Fruit fly (Drosophila melanogaster) whole organism, adult: ENCODE data around the gene Srp54.
A peak's percentile ranks its signal among the peaks of the same experiment; 100 is the strongest.

Experiments used
- CG14711 ChIP-seq: fragments of 200-800 bp; sonication (Bioruptor generic); optimal IDR thresholded peaks from 2 replicates; lab custom pipeline; 2018; ENCODE audit warnings: missing biosample characterization, mild to moderate bottlenecking, missing genetic modification characterization, moderate library complexity
- CG1620 ChIP-seq: fragments of 200-800 bp; sonication (Bioruptor generic); optimal IDR thresholded peaks from 2 replicates; lab custom pipeline; 2016; ENCODE audit warnings: missing biosample characterization, missing genetic modification characterization
- CG5204 ChIP-seq: fragments of 200-800 bp; sonication (Bioruptor generic); optimal IDR thresholded peaks from 2 replicates; lab custom pipeline; 2016; ENCODE audit warnings: missing biosample characterization, missing genetic modification characterization
- CG7045 ChIP-seq: fragments of 200-800 bp; sonication (Bioruptor generic); optimal IDR thresholded peaks from 2 replicates; lab custom pipeline; 2017; ENCODE audit warnings: missing biosample characterization, mild to moderate bottlenecking, missing genetic modification characterization
- Clk ChIP-seq: fragments of 200-800 bp; sonication (Bioruptor generic); optimal IDR thresholded peaks from 2 replicates; lab custom pipeline; 2017; ENCODE audit warnings: missing biosample characterization, missing genetic modification characterization
- Hr96 ChIP-seq: fragments of 200-800 bp; sonication (Bioruptor generic); optimal IDR thresholded peaks from 2 replicates; lab custom pipeline; 2016; ENCODE audit warnings: missing biosample characterization, missing genetic modification characterization
- Mnt ChIP-seq: fragments of 200-800 bp; sonication (Bioruptor generic); optimal IDR thresholded peaks from 2 replicates; lab custom pipeline; 2016; ENCODE audit warnings: missing biosample characterization, mild to moderate bottlenecking, missing genetic modification characterization
- bab1 ChIP-seq: fragments of 200-800 bp; sonication (Bioruptor generic); optimal IDR thresholded peaks from 3 replicates; lab custom pipeline; 2019; ENCODE audit warnings: missing biosample characterization, mild to moderate bottlenecking, missing genetic modification characterization, moderate library complexity
- cic ChIP-seq: fragments of 200-800 bp; sonication (Bioruptor generic); optimal IDR thresholded peaks from 2 replicates; lab custom pipeline; 2017; ENCODE audit warnings: missing biosample characterization, mild to moderate bottlenecking, missing genetic modification characterization, moderate library complexity
- cnc ChIP-seq, 2 experiments: fragments of >200 bp; optimal IDR thresholded peaks; 2 replicates each; lab custom pipeline; 2017
- ovo ChIP-seq: fragments of 200-800 bp; sonication (Bioruptor generic); optimal IDR thresholded peaks from 2 replicates; lab custom pipeline; 2016; ENCODE audit warnings: missing biosample characterization, missing genetic modification characterization
- pad ChIP-seq: fragments of 200-800 bp; sonication (Bioruptor generic); optimal IDR thresholded peaks from 3 replicates; lab custom pipeline; 2017; ENCODE audit warnings: missing biosample characterization, missing genetic modification characterization, mild to moderate bottlenecking, moderate library complexity, missing genetic modification reagents
- tj ChIP-seq: fragments of 200-800 bp; sonication (Bioruptor generic); optimal IDR thresholded peaks from 3 replicates; lab custom pipeline; 2017; ENCODE audit warnings: missing biosample characterization, mild to moderate bottlenecking, missing genetic modification characterization, moderate library complexity
- toe ChIP-seq: fragments of 200-800 bp; sonication (Bioruptor generic); optimal IDR thresholded peaks from 2 replicates; lab custom pipeline; 2016; ENCODE audit warnings: missing biosample characterization, missing genetic modification characterization

- TF ChIP-seq Mnt (GFP tag; lab: Kevin White, UChicago): peak; percentile 15
- no peak for TF ChIP-seq CG1620 (GFP tag; lab: Kevin White, UChicago)
- TF ChIP-seq CG5204 (GFP tag; lab: Kevin White, UChicago): no peak
- no peak for TF ChIP-seq Hr96 (GFP tag; lab: Kevin White, UChicago)
- no peak for TF ChIP-seq toe (GFP tag; lab: Kevin White, UChicago)
- peak; percentile 71 for TF ChIP-seq bab1 (GFP tag; lab: Kevin White, UChicago)
- no peak for TF ChIP-seq cic
- no peak for TF ChIP-seq CG7045 (GFP tag; lab: Kevin White, UChicago)
- TF ChIP-seq pad: no peak
- TF ChIP-seq tj (GFP tag; lab: Kevin White, UChicago): no peak
- TF ChIP-seq cnc (optimal IDR thresholded peaks at IDR 0.05; lab: Kevin White, UChicago): no peak
- peak; percentile 16 for TF ChIP-seq CG14711 (tag; lab: Kevin White, UChicago)
- no peak for TF ChIP-seq Clk (GFP tag; lab: Kevin White, UChicago)
- no peak for TF ChIP-seq ovo (GFP tag; lab: Kevin White, UChicago)
Measured at dm6 chr2L:9963603-9964042, 50.9 kb downstream of the Srp54 start, which contains the start of gene CG5850.
